Worm (Caenorhabditis elegans): ENCODE results near the gene lmtr-3.

ce11 chrV:11170564-11171329, 46.8 kb downstream of the lmtr-3 start:
- TF ChIP-seq dao-5 (tag; optimal IDR thresholded peaks at IDR 0.05) = no peak
- TF ChIP-seq him-1 (tag; optimal IDR thresholded peaks at IDR 0.05) = no peak
- TF ChIP-seq W03F9.2 (tag; optimal IDR thresholded peaks at IDR 0.05) = no peak

Data from whole organism, L4/young adult.